Worm (Caenorhabditis elegans) whole organism, L3 larva: ENCODE data around the gene grd-4.

ENCODE experiments used
- R02D3.7 ChIP-seq: fragments of 150-350 bp; optimal IDR thresholded peaks from 2 replicates; lab custom pipeline; 2014; ENCODE audit warnings: missing biosample characterization, missing genetic modification characterization
- ama-1 ChIP-seq: fragments of 150-350 bp; optimal IDR thresholded peaks from 2 replicates; lab custom pipeline; 2018
- ceh-16 ChIP-seq: sonication (generic microtip); optimal IDR thresholded peaks from 2 replicates; lab custom pipeline; 2017; ENCODE audit warnings: missing biosample characterization, missing genetic modification characterization
- ceh-28 ChIP-seq: fragments of 150-350 bp; optimal IDR thresholded peaks from 2 replicates; lab custom pipeline; 2014; ENCODE audit warnings: missing biosample characterization, missing genetic modification reagents, missing genetic modification characterization
- ceh-82 ChIP-seq: fragments of 150-350 bp; optimal IDR thresholded peaks from 2 replicates; lab custom pipeline; 2014; ENCODE audit warnings: missing biosample characterization, missing genetic modification characterization
- ceh-9 ChIP-seq: sonication (generic microtip); optimal IDR thresholded peaks from 2 replicates; lab custom pipeline; 2018; ENCODE audit warnings: missing biosample characterization, missing genetic modification characterization
- daf-12 ChIP-seq: fragments of 150-350 bp; optimal IDR thresholded peaks from 2 replicates; lab custom pipeline; 2014; ENCODE audit warnings: missing biosample characterization, missing genetic modification reagents, missing genetic modification characterization
- egl-27 ChIP-seq: sonication (generic microtip); optimal IDR thresholded peaks from 4 replicates; lab custom pipeline; 2017; ENCODE audit warnings: missing biosample characterization, missing genetic modification reagents, missing genetic modification characterization
- elt-1 ChIP-seq: fragments of 150-350 bp; optimal IDR thresholded peaks from 2 replicates; lab custom pipeline; 2014; ENCODE audit warnings: missing biosample characterization, missing genetic modification characterization
- elt-2 ChIP-seq: sonication (generic microtip); optimal IDR thresholded peaks from 2 replicates; lab custom pipeline; 2016; ENCODE audit warnings: missing genetic modification reagents, mild to moderate bottlenecking, missing genetic modification characterization, missing compliant biosample characterization
- elt-3 ChIP-seq, 3 experiments: fragments of 150-350 bp in 1 of 3; sonication (generic microtip) in 2 of 3; optimal IDR thresholded peaks; 2 replicates in 2 of 3; 4 replicates in 1 of 3; lab custom pipeline; 2014 to 2017; ENCODE audit warnings: missing biosample characterization in 3 of 3, missing genetic modification characterization in 3 of 3
- eor-1 ChIP-seq, 2 experiments: fragments of 150-350 bp; optimal IDR thresholded peaks; 2 replicates each; lab custom pipeline; 2014 to 2018; ENCODE audit warnings: missing biosample characterization in 2 of 2, missing genetic modification characterization in 2 of 2
- fkh-10 ChIP-seq: sonication (generic microtip); optimal IDR thresholded peaks from 2 replicates; lab custom pipeline; 2017; ENCODE audit warnings: missing biosample characterization, missing genetic modification reagents, missing genetic modification characterization
- fkh-2 ChIP-seq: fragments of 150-350 bp; optimal IDR thresholded peaks from 2 replicates; lab custom pipeline; 2014; ENCODE audit warnings: missing biosample characterization, missing genetic modification reagents, missing genetic modification characterization
- fos-1 ChIP-seq: fragments of 150-350 bp; optimal IDR thresholded peaks from 2 replicates; lab custom pipeline; 2014; ENCODE audit warnings: missing biosample characterization, missing genetic modification characterization
- hmg-11 ChIP-seq: sonication (generic microtip); optimal IDR thresholded peaks from 2 replicates; lab custom pipeline; 2016; ENCODE audit warnings: missing genetic modification characterization, missing compliant biosample characterization
- jun-1 ChIP-seq: fragments of 150-350 bp; optimal IDR thresholded peaks from 2 replicates; lab custom pipeline; 2014; ENCODE audit warnings: missing biosample characterization, missing genetic modification reagents, missing genetic modification characterization
- lin-15B ChIP-seq: fragments of 150-350 bp; optimal IDR thresholded peaks from 2 replicates; lab custom pipeline; 2014; ENCODE audit warnings: missing biosample characterization, missing genetic modification characterization
- lin-39 ChIP-seq: fragments of 150-350 bp; optimal IDR thresholded peaks from 2 replicates; lab custom pipeline; 2018; ENCODE audit warnings: missing biosample characterization, missing genetic modification reagents, missing genetic modification characterization
- lsy-12 ChIP-seq: sonication (generic microtip); optimal IDR thresholded peaks from 2 replicates; lab custom pipeline; 2016; ENCODE audit warnings: mild to moderate bottlenecking, missing genetic modification characterization, missing compliant biosample characterization
- mdl-1 ChIP-seq: fragments of 150-350 bp; optimal IDR thresholded peaks from 2 replicates; lab custom pipeline; 2014; ENCODE audit warnings: missing biosample characterization, missing genetic modification characterization
- nfya-1 ChIP-seq: sonication (generic microtip); optimal IDR thresholded peaks from 2 replicates; lab custom pipeline; 2017; ENCODE audit warnings: missing genetic modification characterization, mild to moderate bottlenecking, missing compliant biosample characterization, antibody characterized with exemption, moderate library complexity; ENCODE audit not compliant: insufficient read depth
- nhr-12 ChIP-seq: fragments of 150-350 bp; optimal IDR thresholded peaks from 2 replicates; lab custom pipeline; 2014; ENCODE audit warnings: missing biosample characterization, missing genetic modification characterization
- nhr-23 ChIP-seq: fragments of 150-350 bp; optimal IDR thresholded peaks from 2 replicates; lab custom pipeline; 2014; ENCODE audit warnings: missing biosample characterization, missing genetic modification reagents, missing genetic modification characterization
- nhr-25 ChIP-seq: sonication (generic microtip); optimal IDR thresholded peaks from 2 replicates; lab custom pipeline; 2017; ENCODE audit warnings: missing biosample characterization, missing genetic modification characterization
- nhr-28 ChIP-seq: fragments of 150-350 bp; optimal IDR thresholded peaks from 2 replicates; lab custom pipeline; 2014; ENCODE audit warnings: missing biosample characterization, missing genetic modification characterization
- nhr-43 ChIP-seq: sonication (generic microtip); optimal IDR thresholded peaks from 2 replicates; lab custom pipeline; 2016; ENCODE audit warnings: mild to moderate bottlenecking, missing genetic modification characterization, missing compliant biosample characterization; ENCODE audit not compliant: poor library complexity, severe bottlenecking
- nhr-67 ChIP-seq: fragments of 150-350 bp; optimal IDR thresholded peaks from 2 replicates; lab custom pipeline; 2014; ENCODE audit warnings: missing biosample characterization, missing genetic modification characterization
- nhr-76 ChIP-seq: fragments of 150-350 bp; sonication (generic microtip); optimal IDR thresholded peaks from 5 replicates; lab custom pipeline; 2014; ENCODE audit warnings: missing biosample characterization, missing genetic modification characterization
- nhr-77 ChIP-seq: fragments of 150-350 bp; optimal IDR thresholded peaks from 2 replicates; lab custom pipeline; 2014; ENCODE audit warnings: missing biosample characterization, missing genetic modification characterization
- pqm-1 ChIP-seq: fragments of 150-350 bp; optimal IDR thresholded peaks from 2 replicates; lab custom pipeline; 2017; ENCODE audit warnings: missing biosample characterization, missing genetic modification characterization, inconsistent platforms
- skn-1 ChIP-seq: fragments of 150-350 bp; optimal IDR thresholded peaks from 2 replicates; lab custom pipeline; 2014; ENCODE audit warnings: missing biosample characterization, missing genetic modification characterization
- snpc-4 ChIP-seq: fragments of 150-350 bp; optimal IDR thresholded peaks from 2 replicates; lab custom pipeline; 2014; ENCODE audit warnings: missing biosample characterization, missing genetic modification characterization
- tbx-2 ChIP-seq: sonication (generic microtip); optimal IDR thresholded peaks from 2 replicates; lab custom pipeline; 2016; ENCODE audit warnings: mild to moderate bottlenecking, missing genetic modification characterization, missing compliant biosample characterization
- unc-39 ChIP-seq: sonication (generic microtip); optimal IDR thresholded peaks from 4 replicates; lab custom pipeline; 2017; ENCODE audit warnings: missing biosample characterization, missing genetic modification characterization
- unc-62 ChIP-seq: fragments of 150-350 bp; sonication (generic microtip); optimal IDR thresholded peaks from 4 replicates; lab custom pipeline; 2014; ENCODE audit warnings: missing biosample characterization, missing genetic modification reagents, missing genetic modification characterization
- ztf-11 ChIP-seq: fragments of 150-350 bp; optimal IDR thresholded peaks from 2 replicates; lab custom pipeline; 2014; ENCODE audit warnings: missing biosample characterization, missing genetic modification characterization
- ztf-4 ChIP-seq: fragments of 150-350 bp; optimal IDR thresholded peaks from 2 replicates; lab custom pipeline; 2014; ENCODE audit warnings: missing biosample characterization, missing genetic modification characterization

Gene grd-4

ce11 chrX:8475142-8475541, 25.9 kb upstream of the grd-4 start:
- TF ChIP-seq nhr-28 (tag; lab: Kevin White, UChicago) (peak; percentile 35), unc-62 (GFP tag; lab: Kevin White, UChicago) (peak; percentile 68), nfya-1 (tag; lab: Kevin White, UChicago) (peak; percentile 46), R02D3.7 (peak; percentile 61), nhr-43 (tag; lab: Kevin White, UChicago) (peak; percentile 99), mdl-1 (tag; lab: Kevin White, UChicago) (peak; percentile 51), lsy-12 (peak; percentile 45), nhr-77 (peak; percentile 15), lin-15B (tag; lab: Kevin White, UChicago) (no peak), daf-12 (tag; lab: Kevin White, UChicago) (no peak), ceh-28 (tag; lab: Kevin White, UChicago) (peak; percentile 71), ztf-4 (tag; lab: Kevin White, UChicago) (peak; percentile 29), ceh-16 (tag; lab: Kevin White, UChicago) (no peak), elt-2 (tag; lab: Kevin White, UChicago) (no peak), nhr-12 (tag; lab: Kevin White, UChicago) (no peak), fkh-2 (tag; lab: Kevin White, UChicago) (no peak), skn-1 (tag; lab: Kevin White, UChicago) (no peak), nhr-76 (peak; percentile 80), nhr-23 (tag; lab: Kevin White, UChicago) (peak; percentile 99), tbx-2 (tag; lab: Kevin White, UChicago) (peak; percentile 69), ceh-9 (tag; lab: Kevin White, UChicago) (no peak), fos-1 (tag; lab: Kevin White, UChicago) (no peak), ama-1 (lab: Kevin White, UChicago) (peak; percentile 20), hmg-11 (tag; lab: Kevin White, UChicago) (no peak), eor-1 (tag; optimal IDR thresholded peaks at IDR 0.05; lab: Kevin White, UChicago) (no peak), ztf-11 (tag; lab: Kevin White, UChicago) (no peak), jun-1 (tag; lab: Kevin White, UChicago) (peak; percentile 9), elt-3 (tag; optimal IDR thresholded peaks at IDR 0.05; lab: Kevin White, UChicago) (peak in 2 of 3 experiments; percentile 81 to 83), lin-39 (tag; lab: Kevin White, UChicago) (no peak), fkh-10 (GFP tag; lab: Kevin White, UChicago) (no peak), pqm-1 (tag; lab: Kevin White, UChicago) (no peak), unc-39 (no peak), egl-27 (peak; percentile 54), nhr-25 (tag; lab: Kevin White, UChicago) (peak; percentile 91)
- TF ChIP-seq, all 47 proteins: peak for 18

ce11 chrX:8475759-8476228, 25.2 kb upstream of the grd-4 start, which contains the start of gene nhr-14:
TSS of gene nhr-14 (minus strand) at chrX:8476178.
- TF ChIP-seq ztf-4 (tag; lab: Kevin White, UChicago) (no peak), nhr-25 (tag; lab: Kevin White, UChicago) (peak; percentile 16), egl-27 (no peak), fos-1 (tag; lab: Kevin White, UChicago) (no peak)

- TF ChIP-seq unc-62 (GFP tag; lab: Kevin White, UChicago) = peak; percentile 1
- TF ChIP-seq fkh-10 (GFP tag; lab: Kevin White, UChicago) = peak; percentile 73
- no peak for TF ChIP-seq R02D3.7
- TF ChIP-seq hmg-11 (tag; lab: Kevin White, UChicago) = peak; percentile 25
- peak; percentile 50 for TF ChIP-seq mdl-1 (tag; lab: Kevin White, UChicago)
- TF ChIP-seq nhr-77 = no peak
- peak; percentile 34 for TF ChIP-seq lin-39 (tag; lab: Kevin White, UChicago)
Measured at ce11 chrX:8476308-8476707, 24.7 kb upstream of the grd-4 start.

DNA sequence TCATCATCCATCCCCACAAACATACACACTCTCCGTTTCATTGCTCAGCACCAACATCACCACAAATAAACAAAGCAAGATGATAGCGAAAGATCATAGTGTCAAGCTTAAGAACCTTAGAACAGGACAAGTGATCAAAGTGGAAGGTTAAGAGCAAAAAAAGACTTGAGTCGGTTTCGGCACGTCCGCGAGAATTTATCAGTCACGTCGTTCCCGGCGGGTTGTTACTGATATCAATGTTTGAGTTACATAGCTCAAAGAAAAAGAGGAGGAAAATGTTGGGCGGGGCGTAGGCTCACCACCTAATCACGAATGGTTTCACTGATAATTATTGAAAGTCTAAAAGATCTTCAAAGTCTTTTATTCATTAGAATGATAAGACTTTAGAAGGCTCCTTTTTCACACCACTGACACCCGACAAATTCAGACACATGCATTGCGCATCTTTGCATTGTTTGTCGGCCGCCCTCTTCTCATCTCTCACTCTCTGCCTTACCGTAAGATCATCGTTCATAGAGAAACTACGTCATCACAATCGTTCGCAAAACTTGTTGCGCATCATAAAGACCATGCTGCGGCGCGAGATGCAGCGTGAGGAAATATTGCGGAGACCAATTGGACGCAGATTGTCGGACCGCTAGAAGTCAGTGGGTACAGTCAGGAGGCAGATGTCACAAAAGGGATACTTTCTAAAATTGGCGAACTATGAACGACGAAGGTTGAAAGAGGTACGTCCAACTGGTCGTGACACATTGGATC, 23.8 kb upstream of the grd-4 start:
- TF ChIP-seq nhr-67 (tag; lab: Kevin White, UChicago) (no peak), nhr-43 (tag; lab: Kevin White, UChicago) (peak; percentile 99), R02D3.7 (peak; percentile 24), hmg-11 (tag; lab: Kevin White, UChicago) (peak; percentile 5), jun-1 (tag; lab: Kevin White, UChicago) (peak; percentile 59), tbx-2 (tag; lab: Kevin White, UChicago) (peak; percentile 88), elt-1 (tag; lab: Kevin White, UChicago) (peak; percentile 47), nhr-23 (tag; lab: Kevin White, UChicago) (peak; percentile 98), mdl-1 (tag; lab: Kevin White, UChicago) (peak; percentile 74), snpc-4 (peak; percentile 63), nhr-76 (peak; percentile 46), eor-1 (tag; optimal IDR thresholded peaks at IDR 0.05; lab: Kevin White, UChicago) (no peak), ceh-28 (tag; lab: Kevin White, UChicago) (peak; percentile 79), lsy-12 (peak; percentile 81), lin-39 (tag; lab: Kevin White, UChicago) (no peak), fos-1 (tag; lab: Kevin White, UChicago) (no peak), nfya-1 (tag; lab: Kevin White, UChicago) (peak; percentile 66), elt-2 (tag; lab: Kevin White, UChicago) (peak; percentile 74), unc-39 (no peak), elt-3 (tag; optimal IDR thresholded peaks at IDR 0.05; lab: Kevin White, UChicago) (peak in 2 of 3 experiments; percentile 77 to 90), ztf-4 (tag; lab: Kevin White, UChicago) (peak; percentile 59), unc-62 (GFP tag; lab: Kevin White, UChicago) (peak; percentile 91), ama-1 (lab: Kevin White, UChicago) (peak; percentile 39), ceh-82 (peak; percentile 5), nhr-25 (tag; lab: Kevin White, UChicago) (peak; percentile 99)
